Fruit fly (Drosophila melanogaster): Measurements from ENCODE around the gene Tl.

Tl gene

DNA sequence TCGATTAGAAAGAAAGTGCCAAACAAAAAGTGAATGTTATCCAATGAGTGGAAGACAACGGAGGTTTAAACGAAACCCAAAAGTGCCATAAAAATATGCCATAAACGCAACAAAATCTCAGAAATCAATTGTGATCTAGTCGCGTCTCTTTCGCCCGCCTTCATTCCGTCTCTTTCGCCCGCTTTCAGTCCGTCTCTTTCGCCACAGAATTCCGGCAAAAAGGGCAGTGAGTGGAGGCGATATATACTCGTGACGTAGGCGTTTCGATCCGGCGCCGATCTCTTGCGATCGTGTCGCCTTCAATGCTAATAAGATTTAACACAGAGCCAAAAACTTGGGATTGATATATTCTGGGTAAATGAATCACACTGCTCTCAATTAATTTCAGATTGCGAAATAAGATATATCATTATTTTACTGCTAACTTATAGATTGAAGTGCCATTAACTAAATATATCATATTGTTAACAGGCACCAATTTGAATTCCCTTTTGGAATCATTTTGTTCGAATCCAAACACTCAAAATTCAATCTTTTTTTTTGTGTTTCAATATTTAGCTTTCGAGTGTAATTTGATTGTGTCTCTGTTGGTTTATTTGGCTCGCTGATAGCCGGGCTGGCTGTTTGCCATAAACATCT, 89.4 kb downstream of the Tl start (continued):
- TF ChIP-seq CG6175 (GFP tag; IDR thresholded peaks at IDR 0.05), result 0 out of 3 replicates have a peak, but pooled peaks have one; percentile 28
- no peak for TF ChIP-seq rib (GFP tag; IDR thresholded peaks at IDR 0.05)
- peak; percentile 23 for TF ChIP-seq CG9727 (GFP tag; optimal IDR thresholded peaks at IDR 0.05)
- TF ChIP-seq ab (GFP tag; optimal IDR thresholded peaks at IDR 0.05), result peak; percentile 30
- TF ChIP-seq CG5180 (GFP tag; optimal IDR thresholded peaks at IDR 0.05), result no peak
- peak; percentile 54 for TF ChIP-seq PHDP (tag; optimal IDR thresholded peaks at IDR 0.05)
- peak; percentile 17 for TF ChIP-seq CG12155 (GFP tag; optimal IDR thresholded peaks at IDR 0.05)
- no peak for TF ChIP-seq CG33213 (GFP tag; optimal IDR thresholded peaks at IDR 0.05)

DNA sequence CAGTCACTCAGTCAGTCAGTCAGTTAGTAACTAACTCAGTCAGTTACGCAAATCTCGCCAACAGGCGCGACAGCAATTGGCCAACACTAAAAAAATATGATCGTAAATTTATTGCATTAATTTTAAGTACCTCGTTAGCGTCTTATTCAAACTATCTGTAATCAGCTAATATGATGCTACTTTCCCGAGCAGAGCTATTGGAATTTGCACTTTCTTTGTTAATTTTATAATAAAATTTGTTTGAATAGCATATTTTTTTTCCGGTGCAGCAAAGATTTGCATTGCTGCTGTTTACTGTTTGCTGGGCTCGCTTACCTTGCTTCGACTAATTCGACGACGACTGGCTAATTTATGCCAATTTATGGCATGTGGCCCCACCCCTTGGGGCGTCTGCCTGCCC, 91.2 kb downstream of the Tl start:
- TF ChIP-seq gsb (GFP tag; IDR thresholded peaks at IDR 0.05) (no peak), CG18011 (GFP tag; optimal IDR thresholded peaks at IDR 0.05) (no peak), dmrt99B (tag; optimal IDR thresholded peaks at IDR 0.05) (peak; percentile 20), CG2120 (GFP tag; optimal IDR thresholded peaks at IDR 0.05) (no peak), Drgx (GFP tag; IDR thresholded peaks at IDR 0.05) (peak; percentile 68; the same call in 1 of the 2 replicates), CG31441 (GFP tag; IDR thresholded peaks at IDR 0.05) (0 out of 2 replicates have a peak, but pooled peaks have one; percentile 22), Hr51 (GFP tag; optimal IDR thresholded peaks at IDR 0.05) (peak in 1 of 2 experiments; percentile 32), Hr39 (optimal IDR thresholded peaks at IDR 0.05) (no peak), grau (tag; optimal IDR thresholded peaks at IDR 0.05) (peak; percentile 7), CG13287 (GFP tag; IDR thresholded peaks at IDR 0.05; ENCODE audit: partially characterized antibody) (no peak), CG1647 (GFP tag; optimal IDR thresholded peaks at IDR 0.05) (no peak), CG7963 (GFP tag; IDR thresholded peaks at IDR 0.05; ENCODE audit: partially characterized antibody) (no peak), Nf-YC (tag; optimal IDR thresholded peaks at IDR 0.05) (no peak), NfI (GFP tag; optimal IDR thresholded peaks at IDR 0.05) (no peak), CG10321 (GFP tag; IDR thresholded peaks at IDR 0.05) (no peak), Mes4 (GFP tag; optimal IDR thresholded peaks at IDR 0.05) (no peak), CG4820 (GFP tag; optimal IDR thresholded peaks at IDR 0.05) (no peak), CG15269 (tag; optimal IDR thresholded peaks at IDR 0.05) (peak; percentile 12), gem (tag; optimal IDR thresholded peaks at IDR 0.05) (peak; percentile 5), run (tag; optimal IDR thresholded peaks at IDR 0.05) (no peak), CG12071 (GFP tag; optimal IDR thresholded peaks at IDR 0.05) (no peak), CG5180 (GFP tag; optimal IDR thresholded peaks at IDR 0.05) (no peak), pita (GFP tag; optimal IDR thresholded peaks at IDR 0.05) (no peak), cwo (GFP tag; optimal IDR thresholded peaks at IDR 0.05) (no peak), Sox102F (GFP tag; optimal IDR thresholded peaks at IDR 0.05) (peak; percentile 28), Oli (tag; optimal IDR thresholded peaks at IDR 0.05) (no peak), E2f1 (GFP tag; IDR thresholded peaks at IDR 0.05) (no peak), Spps (tag; optimal IDR thresholded peaks at IDR 0.05) (no peak), vvl (GFP tag; IDR thresholded peaks at IDR 0.05) (0 out of 2 replicates have a peak, but pooled peaks have one; percentile 18), Doc2 (GFP tag; IDR thresholded peaks at IDR 0.05) (no peak), nau (GFP tag; optimal IDR thresholded peaks at IDR 0.05) (no peak), Med (GFP tag) (peak; percentile 28), CG1602 (GFP tag; optimal IDR thresholded peaks at IDR 0.05) (no peak), Ptx1 (GFP tag; IDR thresholded peaks at IDR 0.05) (peak; percentile 37; the same call in 1 of the 2 replicates), lab (GFP tag; optimal IDR thresholded peaks at IDR 0.05) (peak; percentile 15), CG6254 (GFP tag; optimal IDR thresholded peaks at IDR 0.05) (no peak), CG11695 (GFP tag; IDR thresholded peaks at IDR 0.05) (no peak), cato (GFP tag; optimal IDR thresholded peaks at IDR 0.05; ENCODE audit: borderline replicate concordance) (no peak)
